Fruit fly (Drosophila melanogaster) whole organism, embryonic: ENCODE data around the gene PIG-U.

ENCODE experiments used
- BEAF-32 ChIP-seq: fragments of 200-800 bp; sonication (Bioruptor generic); optimal IDR thresholded peaks from 3 replicates; lab custom pipeline; 2017; ENCODE audit warnings: missing biosample characterization, missing genetic modification characterization, mild to moderate bottlenecking, moderate library complexity, missing genetic modification reagents
- Blimp-1 ChIP-seq: fragments of 200-800 bp; sonication (Bioruptor generic); optimal IDR thresholded peaks from 3 replicates; lab custom pipeline; 2018; ENCODE audit warnings: missing biosample characterization, missing genetic modification characterization, mild to moderate bottlenecking, moderate library complexity, missing genetic modification reagents
- CG10565 ChIP-seq: fragments of 200-800 bp; sonication (Bioruptor generic); optimal IDR thresholded peaks from 3 replicates; lab custom pipeline; 2016; ENCODE audit warnings: missing biosample characterization, mild to moderate bottlenecking, missing genetic modification characterization
- CG11093 ChIP-seq: fragments of 200-800 bp; sonication (Bioruptor generic); IDR thresholded peaks from 3 replicates; pipeline ENCODE4 v1.3.6; 2022; ENCODE audit warnings: missing biosample characterization, missing genetic modification characterization
- CG11560 ChIP-seq: fragments of 200-800 bp; sonication (Bioruptor generic); IDR thresholded peaks from 3 replicates; pipeline ENCODE4 v1.3.6; 2022; ENCODE audit warnings: missing biosample characterization, missing genetic modification characterization
- CG11723 ChIP-seq: fragments of 200-800 bp; sonication (Bioruptor generic); optimal IDR thresholded peaks from 2 replicates; lab custom pipeline; 2017; ENCODE audit warnings: missing biosample characterization, mild to moderate bottlenecking, missing genetic modification characterization
- CG13296 ChIP-seq: fragments of 200-800 bp; sonication (Bioruptor generic); optimal IDR thresholded peaks from 3 replicates; lab custom pipeline; 2018; ENCODE audit warnings: missing biosample characterization, mild to moderate bottlenecking, missing genetic modification characterization
- CG14860 ChIP-seq: fragments of 200-800 bp; sonication (Bioruptor generic); IDR thresholded peaks from 3 replicates; pipeline ENCODE4 v1.3.6; 2022; ENCODE audit warnings: missing biosample characterization, missing genetic modification characterization; ENCODE audit not compliant: partially characterized antibody
- CG15696 ChIP-seq: fragments of 200-800 bp; sonication (Bioruptor generic); optimal IDR thresholded peaks from 2 replicates; lab custom pipeline; 2019; ENCODE audit warnings: missing biosample characterization, mild to moderate bottlenecking, missing genetic modification characterization, moderate library complexity
- CG2202 ChIP-seq: fragments of 200-800 bp; sonication (Bioruptor generic); optimal IDR thresholded peaks from 2 replicates; lab custom pipeline; 2018; ENCODE audit warnings: missing biosample characterization, mild to moderate bottlenecking, missing genetic modification characterization
- CG3065 ChIP-seq: fragments of 200-800 bp; sonication (Bioruptor generic); optimal IDR thresholded peaks from 2 replicates; lab custom pipeline; 2016; ENCODE audit warnings: missing biosample characterization, missing genetic modification characterization
- CG6175 ChIP-seq: fragments of 200-800 bp; sonication (Bioruptor generic); IDR thresholded peaks from 3 replicates; pipeline ENCODE4 v1.3.6; 2022; ENCODE audit warnings: missing biosample characterization, missing genetic modification characterization
- CG6654 ChIP-seq: fragments of 200-800 bp; sonication (Bioruptor generic); optimal IDR thresholded peaks from 2 replicates; lab custom pipeline; 2017; ENCODE audit warnings: missing biosample characterization, mild to moderate bottlenecking, missing genetic modification characterization
- CG6683 ChIP-seq: fragments of 200-800 bp; sonication (Bioruptor generic); optimal IDR thresholded peaks from 2 replicates; lab custom pipeline; 2017; ENCODE audit warnings: missing biosample characterization, mild to moderate bottlenecking, missing genetic modification characterization, missing genetic modification reagents
- CG6765 ChIP-seq: fragments of 200-800 bp; sonication (Bioruptor generic); optimal IDR thresholded peaks from 3 replicates; lab custom pipeline; 2017; ENCODE audit warnings: missing biosample characterization, mild to moderate bottlenecking, missing genetic modification characterization
- CG7357 ChIP-seq: fragments of 200-800 bp; sonication (Bioruptor generic); IDR thresholded peaks from 3 replicates; pipeline ENCODE4 v1.3.6; 2022; ENCODE audit warnings: missing biosample characterization, missing genetic modification characterization
- CG7372 ChIP-seq: fragments of 200-800 bp; sonication (Bioruptor generic); IDR thresholded peaks from 2 replicates; pipeline ENCODE4 v1.3.6; 2022; ENCODE audit warnings: missing biosample characterization, missing genetic modification characterization
- CG8765 ChIP-seq: fragments of 200-800 bp; sonication (Bioruptor generic); IDR thresholded peaks from 2 replicates; pipeline ENCODE4 v1.3.6; 2022; ENCODE audit warnings: missing biosample characterization, missing genetic modification characterization
- CG9437 ChIP-seq: fragments of 200-800 bp; sonication (Bioruptor generic); optimal IDR thresholded peaks from 2 replicates; lab custom pipeline; 2018; ENCODE audit warnings: missing biosample characterization, mild to moderate bottlenecking, missing genetic modification characterization
- Camta ChIP-seq: fragments of 200-800 bp; sonication (Bioruptor generic); optimal IDR thresholded peaks from 2 replicates; lab custom pipeline; 2016; ENCODE audit warnings: missing biosample characterization, missing genetic modification characterization
- Fer3 ChIP-seq: fragments of 200-800 bp; sonication (Bioruptor generic); optimal IDR thresholded peaks from 2 replicates; lab custom pipeline; 2018; ENCODE audit warnings: missing biosample characterization, mild to moderate bottlenecking, missing genetic modification characterization, moderate library complexity
- H2.0 ChIP-seq: fragments of 200-800 bp; sonication (Bioruptor generic); IDR thresholded peaks from 2 replicates; pipeline ENCODE4 v1.3.6; 2022; ENCODE audit warnings: missing biosample characterization, missing genetic modification characterization
- Hmx ChIP-seq: fragments of 200-800 bp; sonication (Bioruptor generic); optimal IDR thresholded peaks from 2 replicates; lab custom pipeline; 2016; ENCODE audit warnings: missing biosample characterization, missing genetic modification characterization
- Hr78 ChIP-seq, 2 experiments: fragments of 200-800 bp in 1 of 2; fragments of >200 bp in 1 of 2; sonication (Bioruptor generic) in 1 of 2; optimal IDR thresholded peaks; 2 replicates each; lab custom pipeline; 2017 to 2019; ENCODE audit warnings: missing biosample characterization in 2 of 2, missing genetic modification characterization in 2 of 2, mild to moderate bottlenecking in 1 of 2, moderate library complexity in 1 of 2
- Kr ChIP-seq: fragments of 200-800 bp; sonication (Bioruptor generic); optimal IDR thresholded peaks from 2 replicates; lab custom pipeline; 2017; ENCODE audit warnings: missing biosample characterization, mild to moderate bottlenecking, missing genetic modification characterization
- NC2α ChIP-seq: fragments of 200-800 bp; sonication (Bioruptor generic); optimal IDR thresholded peaks from 2 replicates; lab custom pipeline; 2016; ENCODE audit warnings: missing biosample characterization, missing genetic modification characterization
- Opbp ChIP-seq: fragments of 200-800 bp; sonication (Bioruptor generic); IDR thresholded peaks from 3 replicates; pipeline ENCODE4 v1.3.6; 2022; ENCODE audit warnings: missing biosample characterization, missing genetic modification characterization; ENCODE audit not compliant: partially characterized antibody
- PHDP ChIP-seq: fragments of 200-800 bp; sonication (Bioruptor generic); optimal IDR thresholded peaks from 3 replicates; lab custom pipeline; 2018; ENCODE audit warnings: missing biosample characterization, mild to moderate bottlenecking, missing genetic modification characterization, moderate library complexity
- Sry-δ ChIP-seq: fragments of 200-800 bp; sonication (Bioruptor generic); optimal IDR thresholded peaks from 2 replicates; lab custom pipeline; 2016; ENCODE audit warnings: missing biosample characterization, missing genetic modification characterization
- TFAM ChIP-seq: fragments of 200-800 bp; sonication (Bioruptor generic); optimal IDR thresholded peaks from 2 replicates; lab custom pipeline; 2017; ENCODE audit warnings: missing biosample characterization, missing genetic modification characterization, inconsistent platforms
- al ChIP-seq: fragments of 200-800 bp; sonication (Bioruptor generic); IDR thresholded peaks from 2 replicates; pipeline ENCODE4 v1.3.6; 2022; ENCODE audit warnings: missing biosample characterization, missing genetic modification characterization
- corto ChIP-seq: fragments of 200-800 bp; sonication (Bioruptor generic); optimal IDR thresholded peaks from 2 replicates; lab custom pipeline; 2016; ENCODE audit warnings: missing biosample characterization, mild to moderate bottlenecking, missing genetic modification characterization, moderate library complexity
- crc ChIP-seq: fragments of 200-800 bp; sonication (Bioruptor generic); optimal IDR thresholded peaks from 2 replicates; lab custom pipeline; 2016; ENCODE audit warnings: missing biosample characterization, missing genetic modification characterization
- emc ChIP-seq: fragments of 200-800 bp; sonication (Bioruptor generic); optimal IDR thresholded peaks from 2 replicates; lab custom pipeline; 2016; ENCODE audit warnings: missing biosample characterization, missing genetic modification characterization
- fd64A ChIP-seq: fragments of 200-800 bp; sonication (Bioruptor generic); optimal IDR thresholded peaks from 3 replicates; lab custom pipeline; 2018; ENCODE audit warnings: missing biosample characterization, mild to moderate bottlenecking, missing genetic modification characterization
- grn ChIP-seq: fragments of 200-800 bp; sonication (Bioruptor generic); optimal IDR thresholded peaks from 3 replicates; lab custom pipeline; 2017; ENCODE audit warnings: missing biosample characterization, missing genetic modification characterization
- ind ChIP-seq: fragments of 200-800 bp; sonication (Bioruptor generic); optimal IDR thresholded peaks from 3 replicates; lab custom pipeline; 2016; ENCODE audit warnings: missing biosample characterization, missing genetic modification characterization
- insv ChIP-seq, 2 experiments: fragments of 200-800 bp; sonication (Bioruptor generic); optimal IDR thresholded peaks; 3 replicates each; lab custom pipeline; 2016 to 2018; ENCODE audit warnings: missing biosample characterization in 2 of 2, missing genetic modification characterization in 2 of 2
- kah ChIP-seq: fragments of 200-800 bp; sonication (Bioruptor generic); optimal IDR thresholded peaks from 2 replicates; lab custom pipeline; 2018; ENCODE audit warnings: missing biosample characterization, mild to moderate bottlenecking, missing genetic modification characterization
- nom ChIP-seq: fragments of 200-800 bp; sonication (Bioruptor generic); optimal IDR thresholded peaks from 2 replicates; lab custom pipeline; 2017; ENCODE audit warnings: missing biosample characterization, missing genetic modification characterization, mild to moderate bottlenecking, moderate library complexity, missing genetic modification reagents
- p53 ChIP-seq: fragments of 200-800 bp; sonication (Bioruptor generic); optimal IDR thresholded peaks from 2 replicates; lab custom pipeline; 2016; ENCODE audit warnings: missing biosample characterization, missing genetic modification characterization
- pb ChIP-seq: fragments of 200-800 bp; sonication (Bioruptor generic); optimal IDR thresholded peaks from 3 replicates; lab custom pipeline; 2016; ENCODE audit warnings: missing biosample characterization, missing genetic modification characterization
- sob ChIP-seq: fragments of 200-800 bp; sonication (Bioruptor generic); IDR thresholded peaks from 2 replicates; pipeline ENCODE4 v1.3.6; 2022; ENCODE audit warnings: missing biosample characterization, missing genetic modification characterization
- sqz ChIP-seq: fragments of 200-800 bp; sonication (Bioruptor generic); optimal IDR thresholded peaks from 3 replicates; lab custom pipeline; 2018; ENCODE audit warnings: missing biosample characterization, mild to moderate bottlenecking, missing genetic modification characterization
- tgo ChIP-seq: fragments of 200-800 bp; sonication (Bioruptor generic); IDR thresholded peaks from 3 replicates; pipeline ENCODE4 v1.3.6; 2022; ENCODE audit warnings: missing biosample characterization, missing genetic modification characterization
- vfl ChIP-seq: fragments of 200-800 bp; sonication (Bioruptor generic); optimal IDR thresholded peaks from 2 replicates; lab custom pipeline; 2016; ENCODE audit warnings: missing biosample characterization, missing genetic modification characterization
- wdn ChIP-seq: fragments of 200-800 bp; sonication (Bioruptor generic); IDR thresholded peaks from 2 replicates; pipeline ENCODE4 v1.3.6; 2022; ENCODE audit warnings: missing biosample characterization, missing genetic modification characterization
- z ChIP-seq: fragments of 200-800 bp; sonication (Bioruptor generic); IDR thresholded peaks from 3 replicates; pipeline ENCODE4 v1.3.6; 2022; ENCODE audit warnings: missing biosample characterization, missing genetic modification characterization
- zfh1 ChIP-seq: fragments of 200-800 bp; sonication (Bioruptor generic); IDR thresholded peaks from 3 replicates; pipeline ENCODE4 v1.3.6; 2022; ENCODE audit warnings: missing biosample characterization, missing genetic modification characterization

The PIG-U gene

DNA sequence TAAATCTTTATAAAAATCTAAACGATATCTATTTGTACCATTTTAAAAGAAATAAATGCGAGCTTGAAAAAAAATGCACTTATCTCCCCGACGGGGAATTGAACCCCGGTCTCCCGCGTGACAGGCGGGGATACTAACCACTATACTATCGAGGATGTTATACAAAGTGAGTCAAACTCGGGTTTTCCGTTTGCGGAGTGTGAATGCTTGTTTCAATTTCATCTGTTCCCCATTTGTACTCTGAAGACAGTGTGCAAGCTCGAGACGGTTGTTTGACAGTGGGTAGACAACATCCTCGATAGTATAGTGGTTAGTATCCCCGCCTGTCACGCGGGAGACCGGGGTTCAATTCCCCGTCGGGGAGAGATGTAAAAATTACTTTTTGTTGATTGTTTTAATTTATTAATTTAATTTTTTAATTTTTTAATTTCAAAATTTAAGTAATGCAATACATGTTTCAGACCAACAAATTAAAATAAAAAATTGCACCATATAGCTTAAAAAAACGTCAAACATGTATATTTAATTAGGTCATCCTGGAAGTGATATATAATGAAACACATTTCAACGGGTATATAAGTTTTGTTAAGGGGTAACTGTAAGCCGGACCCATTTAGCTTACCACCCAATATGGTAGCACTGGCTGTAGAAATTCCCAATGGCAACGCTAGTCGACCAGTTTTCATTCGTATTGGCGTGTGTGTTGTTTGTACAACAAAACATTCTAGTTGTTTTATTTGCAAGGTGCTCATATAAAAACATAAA is 26.8 kb downstream of the PIG-U start, which contains the start of gene Sema1a (continued):
- no peak for TF ChIP-seq CG6683 (GFP tag; lab: Kevin White, UChicago)
- peak; percentile 51 for TF ChIP-seq ind (GFP tag; lab: Kevin White, UChicago)
- TF ChIP-seq emc, result peak; percentile 4
- peak; percentile 52 for TF ChIP-seq tgo (GFP tag; lab: Robert Waterston, UW)
- TF ChIP-seq Opbp (GFP tag; lab: Robert Waterston, UW), result peak; percentile 86
- TF ChIP-seq CG7372 (GFP tag; lab: Robert Waterston, UW), result peak; percentile 64
- no peak for TF ChIP-seq Kr (GFP tag; lab: Kevin White, UChicago)
- no peak for TF ChIP-seq CG10565 (GFP tag; lab: Kevin White, UChicago)
- peak; percentile 5 for TF ChIP-seq pb
- peak; percentile 49 for TF ChIP-seq vfl (GFP tag; lab: Kevin White, UChicago)
- TF ChIP-seq CG11093, result no peak
- TF ChIP-seq BEAF-32 (GFP tag; lab: Kevin White, UChicago), result no peak
- TF ChIP-seq H2.0, result peak; percentile 76
- peak; percentile 55 for TF ChIP-seq CG13296 (GFP tag; lab: Kevin White, UChicago)
- TF ChIP-seq al (GFP tag; lab: Robert Waterston, UW), result no peak; the same call in 1 of the 2 replicates
- no peak for TF ChIP-seq z (GFP tag; lab: Robert Waterston, UW)
- TF ChIP-seq insv (GFP tag; optimal IDR thresholded peaks at IDR 0.05; lab: Kevin White, UChicago), result peak in 1 of 2 experiments; percentile 71
- no peak for TF ChIP-seq fd64A
- no peak for TF ChIP-seq kah (GFP tag; lab: Kevin White, UChicago)
- no peak for TF ChIP-seq p53
- TF ChIP-seq Sry-δ (GFP tag; lab: Kevin White, UChicago), result no peak
- TF ChIP-seq Camta (GFP tag; lab: Kevin White, UChicago), result peak; percentile 50
- no peak for TF ChIP-seq CG9437 (GFP tag; lab: Kevin White, UChicago)
- peak; percentile 75; the same call in 1 of the 2 replicates for TF ChIP-seq sob (GFP tag; lab: Robert Waterston, UW)
- no peak for TF ChIP-seq CG6175 (GFP tag; lab: Robert Waterston, UW)
- TF ChIP-seq CG3065 (GFP tag; lab: Kevin White, UChicago), result peak; percentile 16
- peak; percentile 68 for TF ChIP-seq zfh1 (GFP tag; lab: Robert Waterston, UW)
- peak; percentile 47 for TF ChIP-seq Blimp-1 (GFP tag; lab: Kevin White, UChicago)
- TF ChIP-seq CG7357 (GFP tag; lab: Robert Waterston, UW), result no peak; the same call in 2 of the 3 replicates
- TF ChIP-seq CG6654 (GFP tag; lab: Kevin White, UChicago), result no peak
- no peak for TF ChIP-seq grn (GFP tag; lab: Kevin White, UChicago)
- peak; percentile 18 for TF ChIP-seq nom (GFP tag; lab: Kevin White, UChicago)
- peak; percentile 70 for TF ChIP-seq crc (GFP tag; lab: Kevin White, UChicago)
- TF ChIP-seq CG15696 (tag; lab: Kevin White, UChicago), result no peak
- no peak for TF ChIP-seq TFAM (GFP tag; lab: Kevin White, UChicago)
- no peak for TF ChIP-seq Hmx (GFP tag; lab: Kevin White, UChicago)
- TF ChIP-seq CG14860 (GFP tag; lab: Robert Waterston, UW), result peak; percentile 65
- peak; percentile 66 for TF ChIP-seq NC2α (GFP tag; lab: Kevin White, UChicago)
- TF ChIP-seq CG11560 (tag; lab: Robert Waterston, UW), result no peak
- TF ChIP-seq Hr78 (GFP tag; optimal IDR thresholded peaks at IDR 0.05; lab: Kevin White, UChicago), result peak in 1 of 2 experiments; percentile 42
- TF ChIP-seq PHDP (tag; lab: Kevin White, UChicago), result peak; percentile 39
- TF ChIP-seq corto (GFP tag; lab: Kevin White, UChicago), result no peak
- TF ChIP-seq CG6765 (GFP tag; lab: Kevin White, UChicago), result peak; percentile 48
- TF ChIP-seq CG11723 (GFP tag; lab: Kevin White, UChicago), result no peak
- peak; percentile 32 for TF ChIP-seq sqz (GFP tag; lab: Kevin White, UChicago)
- TF ChIP-seq Fer3, result peak; percentile 53
- peak; percentile 50 for TF ChIP-seq CG8765
- peak; percentile 69; the same call in 1 of the 2 replicates for TF ChIP-seq wdn
- peak; percentile 31 for TF ChIP-seq CG2202 (tag; lab: Kevin White, UChicago)
